Worm (Caenorhabditis elegans) whole organism, L4/young adult: ENCODE results near the gene C12D5.10.

Experiments used
- W03F9.2 ChIP-seq: fragments of 150-350 bp; optimal IDR thresholded peaks from 2 replicates; lab custom pipeline; 2014; ENCODE audit warnings: missing biosample characterization, missing genetic modification characterization
- dao-5 ChIP-seq: sonication (generic microtip); optimal IDR thresholded peaks from 2 replicates; lab custom pipeline; 2016; ENCODE audit warnings: missing genotype, missing genetic modification characterization, moderate library complexity, missing compliant biosample characterization
- him-1 ChIP-seq: sonication (generic microtip); optimal IDR thresholded peaks from 2 replicates; lab custom pipeline; 2016; ENCODE audit warnings: missing genotype, missing genetic modification reagents, missing genetic modification characterization, missing compliant biosample characterization

ce11 chrV:7741918-7742317, 48.6 kb upstream of the C12D5.10 start:
- TF ChIP-seq him-1 (tag; lab: Kevin White, UChicago) (no peak), dao-5 (tag; lab: Kevin White, UChicago) (no peak), W03F9.2 (tag; lab: Kevin White, UChicago) (no peak)
